Worm (Caenorhabditis elegans) whole organism, L2 larva: Measurements from ENCODE around the gene arx-6.

Experiments
- C34F6.9 ChIP-seq: fragments of 150-350 bp; optimal IDR thresholded peaks from 2 replicates; lab custom pipeline; 2014; ENCODE audit warnings: missing biosample characterization, missing genetic modification characterization
- R02D3.7 ChIP-seq: fragments of 150-350 bp; optimal IDR thresholded peaks from 2 replicates; lab custom pipeline; 2014; ENCODE audit warnings: missing biosample characterization, missing genetic modification characterization
- alr-1 ChIP-seq: fragments of 150-350 bp; optimal IDR thresholded peaks from 2 replicates; lab custom pipeline; 2014; ENCODE audit warnings: missing biosample characterization, missing genetic modification characterization
- aly-2 ChIP-seq: fragments of 150-350 bp; optimal IDR thresholded peaks from 2 replicates; lab custom pipeline; 2014; ENCODE audit warnings: missing biosample characterization, missing genetic modification characterization
- ama-1 ChIP-seq: fragments of 150-350 bp; optimal IDR thresholded peaks from 2 replicates; lab custom pipeline; 2018; ENCODE audit warnings: inconsistent platforms
- blmp-1 ChIP-seq: sonication (generic microtip); optimal IDR thresholded peaks from 2 replicates; lab custom pipeline; 2017; ENCODE audit warnings: missing genetic modification characterization, mild to moderate bottlenecking, missing compliant biosample characterization, antibody characterized with exemption, moderate library complexity; ENCODE audit not compliant: insufficient read depth
- ceh-82 ChIP-seq: fragments of 150-350 bp; optimal IDR thresholded peaks from 2 replicates; lab custom pipeline; 2014; ENCODE audit warnings: missing biosample characterization, missing genetic modification characterization
- crh-2 ChIP-seq: sonication (generic microtip); optimal IDR thresholded peaks from 2 replicates; lab custom pipeline; 2017; ENCODE audit warnings: missing biosample characterization, missing genetic modification characterization
- dmd-4 ChIP-seq: sonication (generic microtip); optimal IDR thresholded peaks from 2 replicates; lab custom pipeline; 2017; ENCODE audit warnings: missing biosample characterization, missing genetic modification characterization
- egl-27 ChIP-seq: sonication (generic microtip); optimal IDR thresholded peaks from 3 replicates; lab custom pipeline; 2017; ENCODE audit warnings: missing biosample characterization, missing genetic modification reagents, missing genetic modification characterization
- elt-3 ChIP-seq: sonication (generic microtip); optimal IDR thresholded peaks from 2 replicates; lab custom pipeline; 2017; ENCODE audit warnings: missing biosample characterization, missing genetic modification characterization
- fos-1 ChIP-seq: fragments of 150-350 bp; optimal IDR thresholded peaks from 2 replicates; lab custom pipeline; 2014; ENCODE audit warnings: missing biosample characterization, missing genetic modification characterization
- lin-11 ChIP-seq: fragments of 150-350 bp; sonication (generic microtip); optimal IDR thresholded peaks from 2 replicates; lab custom pipeline; 2014; ENCODE audit warnings: missing biosample characterization, missing genetic modification characterization, inconsistent platforms, mixed read lengths
- lin-13 ChIP-seq: fragments of 150-350 bp; optimal IDR thresholded peaks from 2 replicates; lab custom pipeline; 2014; ENCODE audit warnings: missing biosample characterization, missing genetic modification reagents, missing genetic modification characterization
- lsy-2 ChIP-seq, 2 experiments: fragments of 150-350 bp in 1 of 2; sonication (generic microtip) in 1 of 2; optimal IDR thresholded peaks; 2 replicates each; lab custom pipeline; 2014 to 2017; ENCODE audit warnings: missing biosample characterization in 2 of 2, missing genetic modification characterization in 2 of 2
- mab-5 ChIP-seq: fragments of 150-350 bp; optimal IDR thresholded peaks from 2 replicates; lab custom pipeline; 2014; ENCODE audit warnings: missing biosample characterization, missing genetic modification characterization
- mbf-1 ChIP-seq: sonication (generic microtip); optimal IDR thresholded peaks from 2 replicates; lab custom pipeline; 2017; ENCODE audit warnings: missing biosample characterization, missing genetic modification characterization
- mdl-1 ChIP-seq, 2 experiments: fragments of 150-350 bp in 1 of 2; sonication (generic microtip) in 1 of 2; optimal IDR thresholded peaks; 2 replicates each; lab custom pipeline; 2017; ENCODE audit warnings: missing biosample characterization in 2 of 2, missing genetic modification characterization in 2 of 2
- nhr-10 ChIP-seq: sonication (generic microtip); optimal IDR thresholded peaks from 2 replicates; lab custom pipeline; 2017; ENCODE audit warnings: missing biosample characterization, missing genetic modification characterization
- nhr-11 ChIP-seq: fragments of 150-350 bp; optimal IDR thresholded peaks from 2 replicates; lab custom pipeline; 2014; ENCODE audit warnings: missing biosample characterization, missing genetic modification characterization
- nhr-12 ChIP-seq: fragments of 150-350 bp; optimal IDR thresholded peaks from 2 replicates; lab custom pipeline; 2014; ENCODE audit warnings: missing biosample characterization, missing genetic modification characterization
- nhr-129 ChIP-seq: fragments of 150-350 bp; optimal IDR thresholded peaks from 2 replicates; lab custom pipeline; 2014; ENCODE audit warnings: missing biosample characterization, missing genetic modification characterization
- nhr-25 ChIP-seq: fragments of 150-350 bp; sonication (generic microtip); optimal IDR thresholded peaks from 3 replicates; lab custom pipeline; 2014; ENCODE audit warnings: missing biosample characterization, missing genetic modification characterization
- nhr-6 ChIP-seq: fragments of 150-350 bp; optimal IDR thresholded peaks from 2 replicates; lab custom pipeline; 2014; ENCODE audit warnings: missing biosample characterization, missing genetic modification characterization
- peb-1 ChIP-seq: fragments of 150-350 bp; optimal IDR thresholded peaks from 2 replicates; lab custom pipeline; 2014; ENCODE audit warnings: missing biosample characterization, missing genetic modification characterization
- sem-4 ChIP-seq: fragments of 150-350 bp; optimal IDR thresholded peaks from 2 replicates; lab custom pipeline; 2014; ENCODE audit warnings: missing biosample characterization, missing genetic modification reagents, missing genetic modification characterization
- skn-1 ChIP-seq: sonication (generic microtip); optimal IDR thresholded peaks from 2 replicates; lab custom pipeline; 2017; ENCODE audit warnings: missing biosample characterization, missing genetic modification characterization
- sma-3 ChIP-seq: sonication (generic microtip); optimal IDR thresholded peaks from 2 replicates; lab custom pipeline; 2016; ENCODE audit warnings: missing genetic modification reagents, missing genetic modification characterization, missing compliant biosample characterization
- sma-9 ChIP-seq, 2 experiments: fragments of 150-350 bp in 1 of 2; sonication (generic microtip) in 1 of 2; optimal IDR thresholded peaks; 2 replicates each; lab custom pipeline; 2014 to 2016; ENCODE audit warnings: missing genetic modification characterization in 2 of 2, mild to moderate bottlenecking in 1 of 2, missing biosample characterization in 1 of 2, missing compliant biosample characterization in 1 of 2, missing genetic modification reagents in 1 of 2, moderate library complexity in 1 of 2
- unc-39 ChIP-seq: fragments of 150-350 bp; optimal IDR thresholded peaks from 2 replicates; lab custom pipeline; 2014; ENCODE audit warnings: missing biosample characterization, missing genetic modification characterization
- unc-55 ChIP-seq: fragments of 150-350 bp; sonication (generic microtip); optimal IDR thresholded peaks from 3 replicates; lab custom pipeline; 2014; ENCODE audit warnings: missing biosample characterization, missing genetic modification reagents, missing genetic modification characterization
- unc-62 ChIP-seq: fragments of 150-350 bp; optimal IDR thresholded peaks from 2 replicates; lab custom pipeline; 2014; ENCODE audit warnings: missing biosample characterization, missing genetic modification reagents, missing genetic modification characterization
- zag-1 ChIP-seq: fragments of 150-350 bp; optimal IDR thresholded peaks from 2 replicates; lab custom pipeline; 2014; ENCODE audit warnings: missing biosample characterization, missing genetic modification characterization
- ztf-11 ChIP-seq: sonication (generic microtip); optimal IDR thresholded peaks from 2 replicates; lab custom pipeline; 2017; ENCODE audit warnings: missing biosample characterization, missing genetic modification characterization
- ztf-4 ChIP-seq: fragments of 150-350 bp; optimal IDR thresholded peaks from 2 replicates; lab custom pipeline; 2014; ENCODE audit warnings: missing biosample characterization, missing genetic modification characterization

The arx-6 gene

DNA sequence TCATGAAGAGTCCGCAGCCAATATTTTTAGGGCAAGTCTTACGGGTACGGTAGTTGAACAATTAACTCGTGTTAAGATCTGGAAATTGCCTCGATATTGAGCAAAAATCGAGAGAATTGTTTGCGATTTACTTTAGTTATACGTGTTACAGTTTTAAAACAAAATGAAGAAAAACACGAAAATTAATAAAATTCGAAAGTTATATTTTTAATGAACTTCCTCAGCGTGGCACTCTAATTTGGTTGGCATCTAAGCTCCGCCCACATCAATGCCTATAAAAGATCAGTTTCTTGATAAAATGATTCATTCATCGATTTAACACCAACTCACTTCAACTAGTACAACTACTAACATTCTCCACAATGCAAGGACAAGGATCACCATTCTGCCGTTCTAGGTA, 8.0 kb upstream of the arx-6 start, which contains the start of gene gipc-1:
Gene gipc-1 (plus strand): TSS at position 301 of the 400 bp plus-strand sequence.
- no peak for TF ChIP-seq fos-1 (tag; lab: Kevin White, UChicago)
- TF ChIP-seq, all 48 proteins: peak for 0

DNA sequence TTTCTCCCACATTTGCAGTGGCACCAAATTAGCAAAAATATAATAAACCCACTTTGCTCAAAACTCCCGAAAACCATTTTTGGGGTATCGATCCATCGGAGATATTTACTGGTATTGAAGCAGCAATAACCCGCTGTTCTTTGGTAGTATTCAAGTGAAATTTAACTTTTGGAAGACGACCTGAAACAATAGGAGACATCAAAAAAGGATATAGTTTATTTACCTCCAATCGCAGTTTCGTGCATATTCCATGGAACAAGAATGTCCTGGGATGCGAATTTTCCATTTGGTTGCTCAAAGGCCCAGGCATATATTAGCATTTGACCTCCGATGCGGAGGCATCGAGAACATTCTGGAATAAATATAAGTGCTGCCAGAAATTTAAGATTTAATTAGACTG, 5.1 kb upstream of the arx-6 start:
- TF ChIP-seq sem-4 (tag; lab: Kevin White, UChicago), result no peak
- no peak for TF ChIP-seq lin-13 (GFP tag; lab: Kevin White, UChicago)
- TF ChIP-seq dmd-4 (tag; lab: Kevin White, UChicago), result no peak
- no peak for TF ChIP-seq crh-2 (tag; lab: Kevin White, UChicago)
- TF ChIP-seq unc-55 (GFP tag; lab: Kevin White, UChicago), result no peak
- no peak for TF ChIP-seq elt-3
- TF ChIP-seq mbf-1, result no peak
- TF ChIP-seq peb-1 (tag; lab: Kevin White, UChicago), result no peak
- no peak for TF ChIP-seq zag-1 (tag; lab: Kevin White, UChicago)
- no peak for TF ChIP-seq fos-1 (tag; lab: Kevin White, UChicago)
- TF ChIP-seq sma-9 (GFP tag; optimal IDR thresholded peaks at IDR 0.05; lab: Kevin White, UChicago), result no peak
- TF ChIP-seq sma-9 (tag; optimal IDR thresholded peaks at IDR 0.05; lab: Kevin White, UChicago), result no peak
- TF ChIP-seq unc-39 (tag; lab: Kevin White, UChicago), result no peak
- no peak for TF ChIP-seq ztf-4 (tag; lab: Kevin White, UChicago)
- TF ChIP-seq alr-1 (tag; lab: Kevin White, UChicago), result no peak
- no peak for TF ChIP-seq nhr-12 (tag; lab: Kevin White, UChicago)
- TF ChIP-seq skn-1 (tag; lab: Kevin White, UChicago), result no peak

DNA sequence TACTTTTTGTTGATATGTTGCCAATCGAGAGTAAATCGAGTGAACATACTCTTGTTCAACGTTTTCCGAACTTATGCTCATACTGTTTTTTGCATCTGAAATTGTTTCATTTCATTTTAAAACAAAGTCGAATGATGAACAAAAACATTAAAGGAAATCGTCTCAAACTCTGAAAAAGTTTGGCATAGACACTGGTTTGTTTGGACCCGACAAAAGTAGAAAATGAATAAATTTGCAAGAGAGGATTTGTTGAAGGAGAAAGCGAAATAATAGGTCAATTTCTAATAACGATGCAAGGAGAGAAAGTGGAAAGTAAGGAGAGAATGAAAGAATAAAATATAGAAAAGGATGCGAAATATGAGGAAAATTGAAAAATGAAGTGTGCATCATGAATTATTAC, 3.8 kb upstream of the arx-6 start, which contains the start of gene C35D10.12:
Gene C35D10.12 (minus strand): TSS at position 101 of the 400 bp plus-strand sequence.
- TF ChIP-seq R02D3.7 (tag; lab: Kevin White, UChicago) (no peak), elt-3 (no peak), zag-1 (tag; lab: Kevin White, UChicago) (no peak), mab-5 (tag; lab: Kevin White, UChicago) (no peak), ama-1 (no peak), lin-11 (tag; lab: Kevin White, UChicago) (no peak), nhr-11 (tag; lab: Kevin White, UChicago) (no peak), lsy-2 (tag; optimal IDR thresholded peaks at IDR 0.05; lab: Kevin White, UChicago) (no peak), unc-39 (tag; lab: Kevin White, UChicago) (no peak), blmp-1 (tag; lab: Kevin White, UChicago) (no peak), nhr-6 (tag; lab: Kevin White, UChicago) (no peak), ceh-82 (no peak), lin-13 (GFP tag; lab: Kevin White, UChicago) (no peak), sma-3 (GFP tag; lab: Kevin White, UChicago) (no peak)

DNA sequence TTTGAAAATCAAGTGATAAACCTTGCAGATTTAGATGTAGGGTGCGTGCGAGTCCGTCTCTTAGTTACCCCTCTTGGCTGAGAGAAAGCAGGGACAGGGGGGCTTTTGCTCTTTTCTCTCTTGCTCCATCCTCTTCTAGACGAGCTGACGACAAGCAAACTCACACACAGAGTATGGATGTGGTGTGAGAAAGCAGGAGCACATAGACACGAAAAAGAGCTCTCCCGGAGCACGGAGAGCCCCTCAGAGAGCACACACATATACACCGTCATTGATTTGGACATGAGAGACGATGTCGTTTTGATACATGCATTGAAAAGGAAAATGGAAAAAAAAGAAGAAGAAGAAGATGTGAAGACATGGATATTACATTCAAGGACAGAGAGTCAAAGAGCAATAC, 2.8 kb upstream of the arx-6 start:
- peak; percentile 50 for TF ChIP-seq nhr-129 (tag; lab: Kevin White, UChicago)
- peak; percentile 9 for TF ChIP-seq sma-9 (GFP tag; optimal IDR thresholded peaks at IDR 0.05; lab: Kevin White, UChicago)
- no peak for TF ChIP-seq sma-9 (tag; optimal IDR thresholded peaks at IDR 0.05; lab: Kevin White, UChicago)
- no peak for TF ChIP-seq skn-1 (tag; lab: Kevin White, UChicago)
- peak; percentile 49 for TF ChIP-seq C34F6.9 (tag; lab: Kevin White, UChicago)
- peak; percentile 4 for TF ChIP-seq lin-11 (tag; lab: Kevin White, UChicago)
- no peak for TF ChIP-seq egl-27 (tag; lab: Kevin White, UChicago)

DNA sequence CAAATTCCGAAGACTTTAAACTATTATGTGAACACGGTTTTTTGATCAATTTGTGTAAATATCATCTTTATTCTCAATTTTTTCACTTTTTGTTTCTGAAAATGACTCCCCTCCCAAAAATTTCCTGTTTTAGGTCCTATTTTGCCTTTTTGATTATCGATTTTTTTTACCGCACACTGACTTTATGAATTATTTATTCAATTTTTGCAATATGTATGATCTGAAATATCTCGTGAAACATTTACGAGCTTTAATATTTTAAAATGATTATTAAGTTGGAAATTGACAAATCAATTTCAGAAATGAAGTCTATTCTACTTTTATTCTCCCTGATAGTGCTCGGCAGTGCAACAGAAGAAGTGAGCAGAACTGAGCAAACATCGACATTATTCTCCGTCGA, 987 bp downstream of the arx-6 start, which contains the start of gene C35D10.1:
Gene C35D10.1 (plus strand): TSS at position 301 of the 400 bp plus-strand sequence.
- TF ChIP-seq aly-2 (tag; lab: Kevin White, UChicago) (no peak), zag-1 (tag; lab: Kevin White, UChicago) (no peak), lin-13 (GFP tag; lab: Kevin White, UChicago) (no peak), sma-9 (GFP tag; optimal IDR thresholded peaks at IDR 0.05; lab: Kevin White, UChicago) (no peak), sma-9 (tag; optimal IDR thresholded peaks at IDR 0.05; lab: Kevin White, UChicago) (no peak), ztf-11 (tag; lab: Kevin White, UChicago) (no peak), nhr-6 (tag; lab: Kevin White, UChicago) (no peak), nhr-129 (tag; lab: Kevin White, UChicago) (no peak), nhr-25 (tag; lab: Kevin White, UChicago) (no peak), nhr-10 (tag; lab: Kevin White, UChicago) (no peak), mdl-1 (tag; optimal IDR thresholded peaks at IDR 0.05; lab: Kevin White, UChicago) (no peak), unc-62 (GFP tag; lab: Kevin White, UChicago) (no peak), dmd-4 (tag; lab: Kevin White, UChicago) (no peak)
